Worm (Caenorhabditis elegans) whole organism, young adult: Measurements from ENCODE around the gene ugt-21.

ENCODE experiments used
- D2030.7 ChIP-seq: fragments of 200-800 bp; sonication (Bioruptor generic); IDR thresholded peaks from 2 replicates; pipeline ENCODE4 v1.3.6; 2022; ENCODE audit warnings: missing genetic modification reagents, missing genetic modification characterization, missing compliant biosample characterization
- F22D6.2 ChIP-seq: sonication (generic microtip); optimal IDR thresholded peaks from 2 replicates; lab custom pipeline; 2016; ENCODE audit warnings: mild to moderate bottlenecking, missing genetic modification characterization, missing compliant biosample characterization
- F23B12.7 ChIP-seq: sonication (generic microtip); optimal IDR thresholded peaks from 2 replicates; lab custom pipeline; 2017; ENCODE audit warnings: missing genetic modification characterization, mild to moderate bottlenecking, missing compliant biosample characterization, antibody characterized with exemption, moderate library complexity; ENCODE audit not compliant: insufficient read depth
- F37B4.10 ChIP-seq: fragments of 200-800 bp; sonication (Bioruptor generic); IDR thresholded peaks from 2 replicates; pipeline ENCODE4 v1.3.6; 2022; ENCODE audit warnings: missing genetic modification characterization, missing compliant biosample characterization
- F39B2.1 ChIP-seq: fragments of 200-800 bp; sonication (Bioruptor generic); IDR thresholded peaks from 2 replicates; pipeline ENCODE4 v1.3.6; 2022; ENCODE audit warnings: missing genetic modification reagents, missing genetic modification characterization, missing compliant biosample characterization
- F49E8.2 ChIP-seq: sonication (generic microtip); optimal IDR thresholded peaks from 3 replicates; lab custom pipeline; 2017; ENCODE audit warnings: missing genetic modification characterization, mild to moderate bottlenecking, missing compliant biosample characterization, antibody characterized with exemption, moderate library complexity; ENCODE audit not compliant: insufficient read depth
- F52B5.7 ChIP-seq: sonication (generic microtip); optimal IDR thresholded peaks from 2 replicates; lab custom pipeline; 2016; ENCODE audit warnings: mild to moderate bottlenecking, missing genetic modification characterization, missing compliant biosample characterization
- F57C9.4 ChIP-seq: sonication (generic microtip); optimal IDR thresholded peaks from 2 replicates; lab custom pipeline; 2017; ENCODE audit warnings: mild to moderate bottlenecking, missing genetic modification characterization, missing compliant biosample characterization
- T07F8.4 ChIP-seq: sonication (generic microtip); optimal IDR thresholded peaks from 2 replicates; lab custom pipeline; 2016; ENCODE audit warnings: mild to moderate bottlenecking, missing genetic modification characterization, moderate library complexity, missing compliant biosample characterization
- ama-1 ChIP-seq, 3 experiments: fragments of 150-350 bp in 1 of 3; sonication (generic microtip) in 2 of 3; optimal IDR thresholded peaks; 2 replicates each; lab custom pipeline; 2014 to 2018; ENCODE audit warnings: missing biosample characterization in 2 of 3, missing genetic modification characterization in 2 of 3, missing genetic modification reagents in 2 of 3
- atf-7 ChIP-seq: sonication (generic microtip); optimal IDR thresholded peaks from 2 replicates; lab custom pipeline; 2017; ENCODE audit warnings: mild to moderate bottlenecking, missing genetic modification characterization, missing compliant biosample characterization
- attf-3 ChIP-seq: fragments of 200-800 bp; sonication (Bioruptor generic); conservative IDR thresholded peaks from 2 replicates; pipeline ENCODE4 v1.3.6; 2022; ENCODE audit warnings: missing genetic modification reagents, missing genetic modification characterization, missing compliant biosample characterization
- bed-1 ChIP-seq: fragments of 200-800 bp; sonication (Bioruptor generic); IDR thresholded peaks from 2 replicates; pipeline ENCODE4 v1.3.6; 2022; ENCODE audit warnings: missing genetic modification reagents, missing genetic modification characterization, missing compliant biosample characterization
- ccch-3 ChIP-seq: fragments of 200-800 bp; sonication (Bioruptor generic); optimal IDR thresholded peaks from 2 replicates; lab custom pipeline; 2018; ENCODE audit warnings: mild to moderate bottlenecking, missing genetic modification characterization, missing compliant biosample characterization
- ceh-27 ChIP-seq: fragments of 200-800 bp; sonication (Bioruptor generic); optimal IDR thresholded peaks from 2 replicates; lab custom pipeline; 2018; ENCODE audit warnings: mild to moderate bottlenecking, missing genetic modification characterization, moderate library complexity, missing compliant biosample characterization
- dox-1 ChIP-seq: fragments of 200-800 bp; sonication (Bioruptor generic); IDR thresholded peaks from 2 replicates; pipeline ENCODE4 v1.3.6; 2022; ENCODE audit warnings: missing genetic modification reagents, missing genetic modification characterization, missing compliant biosample characterization
- dpff-1 ChIP-seq: sonication (generic microtip); optimal IDR thresholded peaks from 2 replicates; lab custom pipeline; 2017; ENCODE audit warnings: mild to moderate bottlenecking, missing genetic modification characterization, missing compliant biosample characterization
- ets-4 ChIP-seq: fragments of 200-800 bp; sonication (Bioruptor generic); optimal IDR thresholded peaks from 2 replicates; lab custom pipeline; 2018; ENCODE audit warnings: mild to moderate bottlenecking, missing genetic modification characterization, missing compliant biosample characterization
- gei-17 ChIP-seq: fragments of 200-800 bp; sonication (Bioruptor generic); optimal IDR thresholded peaks from 2 replicates; lab custom pipeline; 2018; ENCODE audit warnings: mild to moderate bottlenecking, missing genetic modification characterization, missing compliant biosample characterization
- him-1 ChIP-seq: sonication (generic microtip); optimal IDR thresholded peaks from 2 replicates; lab custom pipeline; 2016; ENCODE audit warnings: missing genotype, missing genetic modification reagents, missing genetic modification characterization, missing compliant biosample characterization
- hmg-1.2 ChIP-seq: fragments of 200-800 bp; sonication (Bioruptor generic); IDR thresholded peaks from 2 replicates; pipeline ENCODE4 v1.3.6; 2022; ENCODE audit warnings: missing genetic modification reagents, missing genetic modification characterization, missing compliant biosample characterization
- lir-1 ChIP-seq: fragments of 200-800 bp; sonication (Bioruptor generic); conservative IDR thresholded peaks from 2 replicates; pipeline ENCODE4 v1.3.6; 2022; ENCODE audit warnings: missing genetic modification reagents, missing genetic modification characterization, missing compliant biosample characterization
- lsl-1 ChIP-seq: fragments of 200-800 bp; sonication (Bioruptor generic); optimal IDR thresholded peaks from 2 replicates; lab custom pipeline; 2018; ENCODE audit warnings: mild to moderate bottlenecking, missing genetic modification characterization, moderate library complexity, missing compliant biosample characterization
- mxl-1 ChIP-seq: sonication (generic microtip); optimal IDR thresholded peaks from 2 replicates; lab custom pipeline; 2016; ENCODE audit warnings: missing genetic modification characterization, missing compliant biosample characterization
- nfya-1 ChIP-seq: sonication (generic microtip); optimal IDR thresholded peaks from 2 replicates; lab custom pipeline; 2017; ENCODE audit warnings: antibody characterized with exemption, missing compliant biosample characterization, missing genetic modification characterization, borderline replicate concordance; ENCODE audit not compliant: insufficient read depth
- nfya-2 ChIP-seq: fragments of 200-800 bp; sonication (Bioruptor generic); IDR thresholded peaks from 2 replicates; pipeline ENCODE4 v1.3.6; 2022; ENCODE audit warnings: missing genetic modification reagents, missing genetic modification characterization, missing compliant biosample characterization
- nhr-179 ChIP-seq: sonication (generic microtip); optimal IDR thresholded peaks from 2 replicates; lab custom pipeline; 2016; ENCODE audit warnings: mild to moderate bottlenecking, missing genetic modification characterization, missing compliant biosample characterization
- nhr-27 ChIP-seq: fragments of 200-800 bp; sonication (Bioruptor generic); optimal IDR thresholded peaks from 2 replicates; lab custom pipeline; 2018; ENCODE audit warnings: mild to moderate bottlenecking, missing genetic modification characterization, moderate library complexity, missing compliant biosample characterization
- nhr-90 ChIP-seq: sonication (generic microtip); optimal IDR thresholded peaks from 2 replicates; lab custom pipeline; 2016; ENCODE audit warnings: missing genotype, mild to moderate bottlenecking, missing genetic modification characterization, missing compliant biosample characterization
- rcor-1 ChIP-seq: fragments of 200-800 bp; sonication (Bioruptor generic); IDR thresholded peaks from 2 replicates; pipeline ENCODE4 v1.3.6; 2022; ENCODE audit warnings: missing genetic modification reagents, missing genetic modification characterization, missing compliant biosample characterization
- rec-8 ChIP-seq, 2 experiments: sonication (generic microtip); optimal IDR thresholded peaks; 2 replicates each; lab custom pipeline; 2016; ENCODE audit warnings: mild to moderate bottlenecking in 2 of 2, missing genetic modification characterization in 2 of 2, missing genetic modification reagents in 2 of 2, missing genotype in 2 of 2, missing biosample characterization in 1 of 2, missing compliant biosample characterization in 1 of 2, moderate library complexity in 1 of 2
- rpc-1 ChIP-seq, 2 experiments: fragments of 150-350 bp in 1 of 2; sonication (generic microtip) in 1 of 2; optimal IDR thresholded peaks; 2 replicates each; lab custom pipeline; 2014 to 2018; ENCODE audit warnings: missing biosample characterization in 1 of 2, missing genetic modification characterization in 1 of 2, missing genetic modification reagents in 1 of 2, missing genotype in 1 of 2
- sea-2 ChIP-seq: fragments of 200-800 bp; sonication (Bioruptor generic); IDR thresholded peaks from 2 replicates; pipeline ENCODE4 v1.3.6; 2022; ENCODE audit warnings: missing genetic modification characterization, missing compliant biosample characterization
- snpc-1.1 ChIP-seq: sonication (generic microtip); optimal IDR thresholded peaks from 2 replicates; lab custom pipeline; 2017; ENCODE audit warnings: missing genetic modification characterization, mild to moderate bottlenecking, missing compliant biosample characterization, antibody characterized with exemption, moderate library complexity, missing genotype, missing genetic modification reagents; ENCODE audit not compliant: insufficient read depth
- snpc-1.3 ChIP-seq: sonication (generic microtip); optimal IDR thresholded peaks from 2 replicates; lab custom pipeline; 2017; ENCODE audit warnings: missing genetic modification characterization, mild to moderate bottlenecking, missing compliant biosample characterization, antibody characterized with exemption, moderate library complexity, missing genotype, missing genetic modification reagents; ENCODE audit not compliant: insufficient read depth
- snpc-4 ChIP-seq, 5 experiments: fragments of 150-350 bp in 1 of 5; sonication (generic microtip) in 4 of 5; optimal IDR thresholded peaks; 2 replicates each; lab custom pipeline; 2014 to 2018; ENCODE audit warnings: missing genetic modification characterization in 5 of 5, missing biosample characterization in 3 of 5, antibody characterized with exemption in 2 of 5, mild to moderate bottlenecking in 2 of 5, missing compliant biosample characterization in 2 of 5, missing genotype in 2 of 5, moderate library complexity in 2 of 5, missing genetic modification reagents in 1 of 5
- somi-1 ChIP-seq: fragments of 200-800 bp; sonication (Bioruptor generic); optimal IDR thresholded peaks from 2 replicates; lab custom pipeline; 2018; ENCODE audit warnings: mild to moderate bottlenecking, missing genetic modification characterization, missing compliant biosample characterization
- sptf-2 ChIP-seq: fragments of 200-800 bp; sonication (Bioruptor generic); optimal IDR thresholded peaks from 2 replicates; lab custom pipeline; 2018; ENCODE audit warnings: mild to moderate bottlenecking, missing genetic modification characterization, missing compliant biosample characterization
- tbx-9 ChIP-seq: sonication (generic microtip); optimal IDR thresholded peaks from 2 replicates; lab custom pipeline; 2016; ENCODE audit warnings: borderline replicate concordance, missing genetic modification characterization, inconsistent platforms, missing compliant biosample characterization
- unc-62 ChIP-seq: fragments of 150-350 bp; optimal IDR thresholded peaks from 2 replicates; lab custom pipeline; 2014; ENCODE audit warnings: missing biosample characterization, missing genetic modification reagents, missing genetic modification characterization
- zfh-2 ChIP-seq: fragments of 200-800 bp; sonication (Bioruptor generic); conservative IDR thresholded peaks from 2 replicates; pipeline ENCODE4 v1.3.6; 2022; ENCODE audit warnings: missing genetic modification reagents, missing genetic modification characterization, missing compliant biosample characterization
- zim-3 ChIP-seq: sonication (generic microtip); optimal IDR thresholded peaks from 2 replicates; lab custom pipeline; 2017; ENCODE audit warnings: mild to moderate bottlenecking, missing genetic modification characterization, moderate library complexity, missing compliant biosample characterization
- ztf-25 ChIP-seq: fragments of 200-800 bp; sonication (Bioruptor generic); IDR thresholded peaks from 2 replicates; pipeline ENCODE4 v1.3.6; 2022; ENCODE audit warnings: missing genetic modification reagents, missing genetic modification characterization, missing compliant biosample characterization
- ztf-28 ChIP-seq: fragments of 200-800 bp; sonication (Bioruptor generic); IDR thresholded peaks from 2 replicates; pipeline ENCODE4 v1.3.6; 2022; ENCODE audit warnings: missing genetic modification reagents, missing genetic modification characterization, missing compliant biosample characterization

The ugt-21 gene

DNA sequence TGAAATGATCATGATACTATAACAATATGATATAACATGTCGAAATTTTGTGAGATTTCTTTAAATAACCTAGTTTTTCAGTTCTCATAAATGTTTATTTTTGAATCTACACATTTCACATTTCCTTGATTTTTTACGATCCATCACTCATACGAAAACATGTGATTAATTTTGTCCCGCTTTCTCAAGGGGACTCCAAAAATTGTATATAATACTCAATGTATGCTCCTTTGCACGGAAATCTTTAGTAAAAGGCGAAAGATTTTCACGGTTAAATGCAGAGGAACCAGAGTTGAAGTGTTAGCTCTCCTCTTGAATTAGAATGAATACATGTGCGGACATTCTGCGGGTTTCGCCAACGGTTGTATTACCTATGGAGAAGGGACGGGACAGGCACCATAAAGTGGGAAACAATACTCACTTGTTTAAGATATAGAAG lies 35.7 kb upstream of the ugt-21 start (continued):
- TF ChIP-seq snpc-1.1 (tag; lab: Kevin White, UChicago) (peak; percentile 95), dox-1 (GFP tag; lab: Robert Waterston, UW) (no peak), hmg-1.2 (GFP tag; lab: Robert Waterston, UW) (peak; percentile 73), snpc-1.3 (peak; percentile 81), ccch-3 (GFP tag; lab: Kevin White, UChicago) (no peak), F23B12.7 (no peak), nhr-27 (tag; lab: Kevin White, UChicago) (no peak), F22D6.2 (tag; lab: Kevin White, UChicago) (no peak), lsl-1 (GFP tag; lab: Kevin White, UChicago) (peak; percentile 45), D2030.7 (GFP tag; lab: Robert Waterston, UW) (peak; percentile 82), unc-62 (GFP tag; lab: Kevin White, UChicago) (no peak), ets-4 (GFP tag; lab: Kevin White, UChicago) (no peak), ztf-28 (no peak), bed-1 (GFP tag; lab: Robert Waterston, UW) (no peak), mxl-1 (no peak), nfya-2 (GFP tag; lab: Robert Waterston, UW) (no peak), rec-8 (tag; optimal IDR thresholded peaks at IDR 0.05; lab: Kevin White, UChicago) (no peak), F52B5.7 (tag; lab: Kevin White, UChicago) (no peak), nfya-1 (tag; lab: Kevin White, UChicago) (no peak), sea-2 (GFP tag; lab: Robert Waterston, UW) (no peak), rpc-1 (optimal IDR thresholded peaks at IDR 0.05; lab: Kevin White, UChicago) (no peak), rpc-1 (tag; optimal IDR thresholded peaks at IDR 0.05; lab: Kevin White, UChicago) (peak; percentile 9), gei-17 (GFP tag; lab: Kevin White, UChicago) (no peak), attf-3 (GFP tag; lab: Robert Waterston, UW) (0 out of 2 replicates have a peak, but pooled peaks have one; percentile 14), nhr-90 (tag; lab: Kevin White, UChicago) (no peak), him-1 (tag; lab: Kevin White, UChicago) (peak; percentile 84), dpff-1 (tag; lab: Kevin White, UChicago) (no peak), ama-1 (optimal IDR thresholded peaks at IDR 0.05; lab: Kevin White, UChicago) (no peak), ama-1 (GFP tag; optimal IDR thresholded peaks at IDR 0.05; lab: Kevin White, UChicago) (no peak), F57C9.4 (tag; lab: Kevin White, UChicago) (no peak), nhr-179 (no peak), tbx-9 (tag; lab: Kevin White, UChicago) (no peak), snpc-4 (GFP tag; optimal IDR thresholded peaks at IDR 0.05; lab: Kevin White, UChicago) (peak; percentile 91), snpc-4 (tag; optimal IDR thresholded peaks at IDR 0.05; lab: Kevin White, UChicago) (peak; percentile 89 to 96 (median 93)), lir-1 (GFP tag; lab: Robert Waterston, UW) (no peak), zim-3 (tag; lab: Kevin White, UChicago) (no peak), rcor-1 (GFP tag; lab: Robert Waterston, UW) (peak; percentile 41; the same call in 1 of the 2 replicates), zfh-2 (GFP tag; lab: Robert Waterston, UW) (no peak), T07F8.4 (tag; lab: Kevin White, UChicago) (no peak)

DNA sequence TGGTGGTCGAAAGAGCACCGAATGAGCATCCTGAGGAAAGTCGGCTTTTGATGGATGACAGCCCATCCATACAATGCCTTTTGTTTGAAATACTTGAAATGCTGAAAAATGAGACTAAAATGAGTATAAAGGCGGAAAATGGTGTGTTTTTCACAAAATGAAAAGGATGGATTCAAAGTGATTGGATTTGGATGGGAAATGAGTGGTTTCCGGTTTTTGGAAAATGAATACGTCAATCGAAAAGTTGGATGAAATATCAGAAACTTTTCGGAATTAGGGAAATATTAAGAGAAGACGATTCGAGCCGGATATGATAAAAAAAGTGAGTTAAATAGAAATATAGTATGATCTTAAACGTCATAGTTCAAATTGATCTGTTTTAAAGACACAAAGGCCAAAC lies 32.7 kb upstream of the ugt-21 start, which contains the start of gene F38E11.6:
Gene F38E11.6, minus strand, starts transcription at position 101 of the 400 bp plus-strand sequence.
- TF ChIP-seq T07F8.4 (tag; lab: Kevin White, UChicago) (no peak), F37B4.10 (GFP tag; lab: Robert Waterston, UW) (no peak), ztf-25 (GFP tag; lab: Robert Waterston, UW) (no peak), nfya-2 (GFP tag; lab: Robert Waterston, UW) (no peak), F57C9.4 (tag; lab: Kevin White, UChicago) (no peak), sptf-2 (no peak), zim-3 (tag; lab: Kevin White, UChicago) (no peak), F39B2.1 (GFP tag; lab: Robert Waterston, UW) (no peak), tbx-9 (tag; lab: Kevin White, UChicago) (no peak), atf-7 (tag; lab: Kevin White, UChicago) (no peak), F49E8.2 (tag; lab: Kevin White, UChicago) (no peak), D2030.7 (GFP tag; lab: Robert Waterston, UW) (no peak), nhr-27 (tag; lab: Kevin White, UChicago) (no peak), ceh-27 (GFP tag; lab: Kevin White, UChicago) (no peak), somi-1 (GFP tag; lab: Kevin White, UChicago) (no peak)
